Fruit fly (Drosophila melanogaster) whole organism, prepupa: Measurements from ENCODE around the gene Marcal1.

Experiments
- CG1621 ChIP-seq: fragments of 200-800 bp; sonication (Bioruptor generic); optimal IDR thresholded peaks from 3 replicates; lab custom pipeline; 2018; ENCODE audit warnings: missing biosample characterization, mild to moderate bottlenecking, missing genetic modification characterization
- CG9139 ChIP-seq: fragments of 200-800 bp; sonication (Bioruptor generic); optimal IDR thresholded peaks from 3 replicates; lab custom pipeline; 2017; ENCODE audit warnings: missing biosample characterization, mild to moderate bottlenecking, missing genetic modification characterization
- Eip75B ChIP-seq: fragments of 200-800 bp; sonication (Bioruptor generic); optimal IDR thresholded peaks from 3 replicates; lab custom pipeline; 2016; ENCODE audit warnings: missing biosample characterization, missing genetic modification characterization
- Hr39 ChIP-seq: fragments of 200-800 bp; sonication (Bioruptor generic); optimal IDR thresholded peaks from 2 replicates; lab custom pipeline; 2016; ENCODE audit warnings: missing biosample characterization, missing genetic modification characterization
- Met ChIP-seq: fragments of 200-800 bp; sonication (Bioruptor generic); optimal IDR thresholded peaks from 3 replicates; lab custom pipeline; 2016; ENCODE audit warnings: missing biosample characterization, missing genetic modification characterization
- OdsH ChIP-seq: fragments of 200-800 bp; sonication (Bioruptor generic); optimal IDR thresholded peaks from 3 replicates; lab custom pipeline; 2016; ENCODE audit warnings: missing biosample characterization, missing genetic modification characterization
- Sox102F ChIP-seq: fragments of 200-800 bp; sonication (Bioruptor generic); optimal IDR thresholded peaks from 2 replicates; lab custom pipeline; 2016; ENCODE audit warnings: missing biosample characterization, mild to moderate bottlenecking, missing genetic modification characterization
- eg ChIP-seq: fragments of 200-800 bp; sonication (Bioruptor generic); IDR thresholded peaks from 3 replicates; pipeline ENCODE4 v1.3.6; 2022; ENCODE audit warnings: missing biosample characterization, missing genetic modification characterization
- esn ChIP-seq: fragments of 200-800 bp; sonication (Bioruptor generic); optimal IDR thresholded peaks from 2 replicates; lab custom pipeline; 2016; ENCODE audit warnings: missing biosample characterization, mild to moderate bottlenecking, missing genetic modification characterization, moderate library complexity

- TF ChIP-seq Met (no peak), CG1621 (tag; lab: Kevin White, UChicago) (no peak), esn (GFP tag; lab: Kevin White, UChicago) (no peak), CG9139 (no peak), eg (no peak), Hr39 (no peak), OdsH (no peak), Eip75B (no peak), Sox102F (GFP tag; lab: Kevin White, UChicago) (no peak)
Measured at dm6 chr2L:4953086-4953570, 2.2 kb upstream of the Marcal1 start, which contains the start of gene Jon25Bii.
